Fruit fly (Drosophila melanogaster) whole organism, embryonic: ENCODE measurements around the gene pod1.
A peak's percentile ranks its signal among the peaks of the same experiment; 100 is the strongest.

ENCODE experiments used
- Asciz ChIP-seq: fragments of 200-800 bp; sonication (Bioruptor generic); optimal IDR thresholded peaks from 2 replicates; lab custom pipeline; 2017; ENCODE audit warnings: missing biosample characterization, mild to moderate bottlenecking, missing genetic modification characterization, missing genetic modification reagents
- Bdp1 ChIP-seq: fragments of 200-800 bp; sonication (Bioruptor generic); optimal IDR thresholded peaks from 3 replicates; lab custom pipeline; 2016; ENCODE audit warnings: missing biosample characterization, missing genetic modification characterization
- C15 ChIP-seq: fragments of 200-800 bp; sonication (Bioruptor generic); IDR thresholded peaks from 3 replicates; pipeline ENCODE4 v1.3.6; 2022; ENCODE audit warnings: missing biosample characterization, missing genetic modification characterization
- CG12391 ChIP-seq: fragments of 200-800 bp; sonication (Bioruptor generic); optimal IDR thresholded peaks from 3 replicates; lab custom pipeline; 2018; ENCODE audit warnings: missing biosample characterization, mild to moderate bottlenecking, missing genetic modification characterization, moderate library complexity
- CG13123 ChIP-seq: fragments of 200-800 bp; sonication (Bioruptor generic); optimal IDR thresholded peaks from 2 replicates; lab custom pipeline; 2016; ENCODE audit warnings: missing biosample characterization, missing genetic modification characterization
- CG14050 ChIP-seq: fragments of 200-800 bp; sonication (Bioruptor generic); IDR thresholded peaks from 3 replicates; pipeline ENCODE4 v1.3.6; 2022; ENCODE audit warnings: missing biosample characterization, missing genetic modification characterization
- CG14710 ChIP-seq: fragments of 200-800 bp; sonication (Bioruptor generic); optimal IDR thresholded peaks from 3 replicates; lab custom pipeline; 2019; ENCODE audit warnings: missing biosample characterization, mild to moderate bottlenecking, missing genetic modification characterization, moderate library complexity
- CG16815 ChIP-seq: fragments of 200-800 bp; sonication (Bioruptor generic); optimal IDR thresholded peaks from 3 replicates; lab custom pipeline; 2017; ENCODE audit warnings: missing biosample characterization, mild to moderate bottlenecking, missing genetic modification characterization
- CG17912 ChIP-seq: fragments of 200-800 bp; sonication (Bioruptor generic); optimal IDR thresholded peaks from 2 replicates; lab custom pipeline; 2018; ENCODE audit warnings: missing biosample characterization, mild to moderate bottlenecking, missing genetic modification characterization
- CG18262 ChIP-seq: fragments of 200-800 bp; optimal IDR thresholded peaks from 3 replicates; lab custom pipeline; 2019; ENCODE audit warnings: missing biosample characterization, mild to moderate bottlenecking, missing genetic modification characterization, moderate library complexity
- CG2199 ChIP-seq: fragments of 200-800 bp; sonication (Bioruptor generic); IDR thresholded peaks from 3 replicates; pipeline ENCODE4 v1.3.6; 2022; ENCODE audit warnings: missing biosample characterization, missing genetic modification characterization
- CG2712 ChIP-seq: fragments of 200-800 bp; optimal IDR thresholded peaks from 3 replicates; lab custom pipeline; 2019; ENCODE audit warnings: missing biosample characterization, mild to moderate bottlenecking, missing genetic modification characterization, moderate library complexity
- CG30403 ChIP-seq: fragments of 200-800 bp; sonication (Bioruptor generic); optimal IDR thresholded peaks from 3 replicates; lab custom pipeline; 2016; ENCODE audit warnings: missing biosample characterization, missing genetic modification characterization
- CG33557 ChIP-seq: fragments of 200-800 bp; sonication (Bioruptor generic); optimal IDR thresholded peaks from 2 replicates; lab custom pipeline; 2019; ENCODE audit warnings: missing biosample characterization, mild to moderate bottlenecking, missing genetic modification characterization, moderate library complexity
- CG3838 ChIP-seq: fragments of 200-800 bp; sonication (Bioruptor generic); optimal IDR thresholded peaks from 3 replicates; lab custom pipeline; 2016; ENCODE audit warnings: missing biosample characterization, missing genetic modification characterization
- CG4617 ChIP-seq: fragments of 200-800 bp; sonication (Bioruptor generic); optimal IDR thresholded peaks from 3 replicates; lab custom pipeline; 2016; ENCODE audit warnings: missing biosample characterization, missing genetic modification characterization, borderline replicate concordance
- CG6175 ChIP-seq: fragments of 200-800 bp; sonication (Bioruptor generic); IDR thresholded peaks from 3 replicates; pipeline ENCODE4 v1.3.6; 2022; ENCODE audit warnings: missing biosample characterization, missing genetic modification characterization
- CG6272 ChIP-seq: fragments of 200-800 bp; sonication (Bioruptor generic); IDR thresholded peaks from 2 replicates; pipeline ENCODE4 v1.3.6; 2022; ENCODE audit warnings: missing biosample characterization, missing genetic modification characterization
- CG8281 ChIP-seq: fragments of 200-800 bp; sonication (Bioruptor generic); optimal IDR thresholded peaks from 2 replicates; lab custom pipeline; 2018; ENCODE audit warnings: missing biosample characterization, mild to moderate bottlenecking, missing genetic modification characterization, moderate library complexity
- CG8359 ChIP-seq: fragments of 200-800 bp; sonication (Bioruptor generic); optimal IDR thresholded peaks from 2 replicates; lab custom pipeline; 2017; ENCODE audit warnings: missing biosample characterization, mild to moderate bottlenecking, missing genetic modification characterization, borderline replicate concordance
- CG8924 ChIP-seq: fragments of 200-800 bp; optimal IDR thresholded peaks from 3 replicates; lab custom pipeline; 2019; ENCODE audit warnings: missing biosample characterization, mild to moderate bottlenecking, missing genetic modification characterization, moderate library complexity
- Chrac-16 ChIP-seq: fragments of 200-800 bp; sonication (Bioruptor generic); optimal IDR thresholded peaks from 3 replicates; lab custom pipeline; 2016; ENCODE audit warnings: missing biosample characterization, missing genetic modification characterization
- CkIIα-i1 ChIP-seq: fragments of 200-800 bp; sonication (Bioruptor generic); IDR thresholded peaks from 2 replicates; pipeline ENCODE4 v1.3.6; 2022; ENCODE audit warnings: missing biosample characterization, missing genetic modification characterization
- Fer2 ChIP-seq: fragments of 200-800 bp; sonication (Bioruptor generic); optimal IDR thresholded peaks from 2 replicates; lab custom pipeline; 2018; ENCODE audit warnings: missing biosample characterization, mild to moderate bottlenecking, missing genetic modification characterization, moderate library complexity
- Hr3 ChIP-seq: fragments of 200-800 bp; sonication (Bioruptor generic); optimal IDR thresholded peaks from 3 replicates; lab custom pipeline; 2016; ENCODE audit warnings: missing biosample characterization, missing genetic modification characterization
- Hr51 ChIP-seq, 2 experiments: fragments of 200-800 bp; sonication (Bioruptor generic); optimal IDR thresholded peaks; 2 replicates in 1 of 2; 3 replicates in 1 of 2; lab custom pipeline; 2016 to 2018; ENCODE audit warnings: missing biosample characterization in 2 of 2, missing genetic modification characterization in 2 of 2, mild to moderate bottlenecking in 1 of 2, moderate library complexity in 1 of 2
- Kr ChIP-seq: fragments of 200-800 bp; sonication (Bioruptor generic); optimal IDR thresholded peaks from 2 replicates; lab custom pipeline; 2017; ENCODE audit warnings: missing biosample characterization, mild to moderate bottlenecking, missing genetic modification characterization
- Mad ChIP-seq: fragments of 200-800 bp; sonication (Bioruptor generic); optimal IDR thresholded peaks from 2 replicates; lab custom pipeline; 2016; ENCODE audit warnings: missing biosample characterization, missing genetic modification characterization
- Myb ChIP-seq: fragments of 200-800 bp; sonication (Bioruptor generic); optimal IDR thresholded peaks from 2 replicates; lab custom pipeline; 2016; ENCODE audit warnings: missing biosample characterization, missing genetic modification characterization
- Nf-YA ChIP-seq: fragments of 200-800 bp; sonication (Bioruptor generic); IDR thresholded peaks from 2 replicates; pipeline ENCODE4 v1.3.6; 2022; ENCODE audit warnings: missing biosample characterization, missing genetic modification characterization
- Oli ChIP-seq: fragments of 200-800 bp; sonication (Bioruptor generic); optimal IDR thresholded peaks from 2 replicates; lab custom pipeline; 2018; ENCODE audit warnings: missing biosample characterization, mild to moderate bottlenecking, missing genetic modification characterization, moderate library complexity
- Pdp1 ChIP-seq, 2 experiments: fragments of 200-800 bp; sonication (Bioruptor generic); optimal IDR thresholded peaks; 3 replicates each; lab custom pipeline; 2016; ENCODE audit warnings: missing biosample characterization in 2 of 2, missing genetic modification characterization in 2 of 2, mild to moderate bottlenecking in 1 of 2, moderate library complexity in 1 of 2
- ato ChIP-seq: fragments of 200-800 bp; sonication (Bioruptor generic); IDR thresholded peaks from 2 replicates; pipeline ENCODE4 v1.3.6; 2022; ENCODE audit warnings: missing biosample characterization, missing genetic modification characterization; ENCODE audit not compliant: partially characterized antibody
- btn ChIP-seq: fragments of 200-800 bp; sonication (Bioruptor generic); optimal IDR thresholded peaks from 2 replicates; lab custom pipeline; 2016; ENCODE audit warnings: missing biosample characterization, missing genetic modification characterization
- corto ChIP-seq: fragments of 200-800 bp; sonication (Bioruptor generic); optimal IDR thresholded peaks from 2 replicates; lab custom pipeline; 2016; ENCODE audit warnings: missing biosample characterization, mild to moderate bottlenecking, missing genetic modification characterization, moderate library complexity
- dimm ChIP-seq: fragments of 200-800 bp; sonication (Bioruptor generic); IDR thresholded peaks from 2 replicates; pipeline ENCODE4 v1.3.6; 2022; ENCODE audit warnings: missing biosample characterization, missing genetic modification characterization
- ems ChIP-seq: fragments of 200-800 bp; sonication (Bioruptor generic); optimal IDR thresholded peaks from 3 replicates; lab custom pipeline; 2016; ENCODE audit warnings: missing biosample characterization, missing genetic modification characterization
- eyg ChIP-seq: fragments of 200-800 bp; sonication (Bioruptor generic); optimal IDR thresholded peaks from 3 replicates; lab custom pipeline; 2016; ENCODE audit warnings: missing biosample characterization, missing genetic modification characterization
- fd96Cb ChIP-seq: fragments of 200-800 bp; sonication (Bioruptor generic); optimal IDR thresholded peaks from 2 replicates; lab custom pipeline; 2018; ENCODE audit warnings: missing biosample characterization, mild to moderate bottlenecking, missing genetic modification characterization, moderate library complexity
- gcm ChIP-seq: fragments of 200-800 bp; sonication (Bioruptor generic); optimal IDR thresholded peaks from 2 replicates; lab custom pipeline; 2019; ENCODE audit warnings: missing biosample characterization, mild to moderate bottlenecking, missing genetic modification characterization, moderate library complexity
- hkb ChIP-seq, 2 experiments: fragments of 200-800 bp in 1 of 2; fragments of >200 bp in 1 of 2; sonication (Bioruptor generic) in 1 of 2; IDR thresholded peaks in 1 of 2; optimal IDR thresholded peaks in 1 of 2; 2 replicates each; pipeline versions ENCODE4 v1.3.6 to Lab custom; 2017 to 2022; ENCODE audit warnings: missing biosample characterization in 1 of 2, missing genetic modification characterization in 1 of 2
- hth ChIP-seq: fragments of >200 bp; optimal IDR thresholded peaks from 2 replicates; lab custom pipeline; 2017; ENCODE audit warnings: inconsistent platforms
- jing ChIP-seq: fragments of 200-800 bp; sonication (Bioruptor generic); optimal IDR thresholded peaks from 2 replicates; lab custom pipeline; 2018; ENCODE audit warnings: missing biosample characterization, mild to moderate bottlenecking, missing genetic modification characterization
- lilli ChIP-seq: fragments of 200-800 bp; sonication (Bioruptor generic); optimal IDR thresholded peaks from 3 replicates; lab custom pipeline; 2016; ENCODE audit warnings: missing biosample characterization, missing genetic modification characterization
- lov ChIP-seq, 2 experiments: fragments of 200-800 bp in 1 of 2; fragments of >200 bp in 1 of 2; sonication (Bioruptor generic) in 1 of 2; IDR thresholded peaks in 1 of 2; optimal IDR thresholded peaks in 1 of 2; 2 replicates in 1 of 2; 3 replicates in 1 of 2; pipeline versions ENCODE4 v1.3.6 to Lab custom; 2017 to 2022; ENCODE audit warnings: missing biosample characterization in 1 of 2, missing genetic modification characterization in 1 of 2
- nmo ChIP-seq: fragments of 200-800 bp; sonication (Bioruptor generic); optimal IDR thresholded peaks from 2 replicates; lab custom pipeline; 2018; ENCODE audit warnings: missing biosample characterization, mild to moderate bottlenecking, missing genetic modification characterization, moderate library complexity
- pita ChIP-seq: fragments of 200-800 bp; sonication (Bioruptor generic); optimal IDR thresholded peaks from 2 replicates; lab custom pipeline; 2017; ENCODE audit warnings: missing biosample characterization, mild to moderate bottlenecking, missing genetic modification characterization
- stwl ChIP-seq: fragments of 200-800 bp; sonication (Bioruptor generic); optimal IDR thresholded peaks from 3 replicates; lab custom pipeline; 2018; ENCODE audit warnings: missing biosample characterization, mild to moderate bottlenecking, missing genetic modification characterization, moderate library complexity
- trem ChIP-seq: fragments of 200-800 bp; optimal IDR thresholded peaks from 3 replicates; lab custom pipeline; 2019; ENCODE audit warnings: missing biosample characterization, mild to moderate bottlenecking, missing genetic modification characterization, moderate library complexity
- tup ChIP-seq: fragments of 200-800 bp; sonication (Bioruptor generic); optimal IDR thresholded peaks from 2 replicates; lab custom pipeline; 2016; ENCODE audit warnings: missing biosample characterization, mild to moderate bottlenecking, missing genetic modification characterization, moderate library complexity

pod1 gene

dm6 chrX:6777394-6777793 is 26.1 kb upstream of the pod1 start (continued):
- no peak for TF ChIP-seq Hr51 (GFP tag; optimal IDR thresholded peaks at IDR 0.05; lab: Kevin White, UChicago)
- peak; percentile 78 for TF ChIP-seq corto (GFP tag; lab: Kevin White, UChicago)
- TF ChIP-seq lov (optimal IDR thresholded peaks at IDR 0.05; lab: Kevin White, UChicago) = no peak
- no peak for TF ChIP-seq lov (GFP tag; IDR thresholded peaks at IDR 0.05; lab: Robert Waterston, UW)
- TF ChIP-seq CG13123 (GFP tag; lab: Kevin White, UChicago) = no peak
- peak; percentile 46 for TF ChIP-seq CG2712 (tag; lab: Kevin White, UChicago)
- no peak for TF ChIP-seq CG2199
- TF ChIP-seq ems (GFP tag; lab: Kevin White, UChicago) = no peak
- TF ChIP-seq Myb = no peak
- TF ChIP-seq hkb (optimal IDR thresholded peaks at IDR 0.05; lab: Kevin White, UChicago) = no peak
- TF ChIP-seq hkb (GFP tag; IDR thresholded peaks at IDR 0.05; lab: Robert Waterston, UW) = no peak
- no peak for TF ChIP-seq CG8281
- TF ChIP-seq CG17912 (GFP tag; lab: Kevin White, UChicago) = no peak
- TF ChIP-seq C15 (GFP tag; lab: Robert Waterston, UW) = no peak
- TF ChIP-seq CG14710 (tag; lab: Kevin White, UChicago) = peak; percentile 25
- TF ChIP-seq CG30403 (GFP tag; lab: Kevin White, UChicago) = no peak
- no peak for TF ChIP-seq ato (GFP tag; lab: Robert Waterston, UW)
- no peak for TF ChIP-seq CG16815
- TF ChIP-seq Bdp1 (GFP tag; lab: Kevin White, UChicago) = no peak
- TF ChIP-seq fd96Cb = peak; percentile 32
- TF ChIP-seq Kr (GFP tag; lab: Kevin White, UChicago) = no peak
- no peak for TF ChIP-seq CG4617 (GFP tag; lab: Kevin White, UChicago)
- TF ChIP-seq CkIIα-i1 (GFP tag; lab: Robert Waterston, UW) = no peak
- TF ChIP-seq CG18262 (tag; lab: Kevin White, UChicago) = peak; percentile 29
- no peak for TF ChIP-seq Fer2
- no peak for TF ChIP-seq CG6272 (GFP tag; lab: Robert Waterston, UW)
- TF ChIP-seq Hr3 (GFP tag; lab: Kevin White, UChicago) = no peak
- TF ChIP-seq Oli (tag; lab: Kevin White, UChicago) = no peak
- TF ChIP-seq CG6175 (GFP tag; lab: Robert Waterston, UW) = no peak
- no peak for TF ChIP-seq pita (GFP tag; lab: Kevin White, UChicago)
- no peak for TF ChIP-seq Asciz (GFP tag; lab: Kevin White, UChicago)
- no peak for TF ChIP-seq Pdp1 (GFP tag; optimal IDR thresholded peaks at IDR 0.05; lab: Kevin White, UChicago)
- TF ChIP-seq gcm (GFP tag; lab: Kevin White, UChicago) = no peak
- TF ChIP-seq btn (GFP tag; lab: Kevin White, UChicago) = no peak
- TF ChIP-seq dimm = no peak
- TF ChIP-seq CG12391 (tag; lab: Kevin White, UChicago) = peak; percentile 12
- TF ChIP-seq Chrac-16 (GFP tag; lab: Kevin White, UChicago) = no peak
- TF ChIP-seq CG33557 = peak; percentile 5
- no peak for TF ChIP-seq CG14050
- peak; percentile 4 for TF ChIP-seq nmo (GFP tag; lab: Kevin White, UChicago)
- TF ChIP-seq Nf-YA (GFP tag; lab: Robert Waterston, UW) = no peak
- TF ChIP-seq eyg (GFP tag; lab: Kevin White, UChicago) = no peak
- TF ChIP-seq CG8924 (tag; lab: Kevin White, UChicago) = peak; percentile 4
- TF ChIP-seq stwl (tag; lab: Kevin White, UChicago) = no peak
- TF ChIP-seq lilli (GFP tag; lab: Kevin White, UChicago) = no peak
- no peak for TF ChIP-seq CG3838 (GFP tag; lab: Kevin White, UChicago)
- TF ChIP-seq jing (GFP tag; lab: Kevin White, UChicago) = no peak
- no peak for TF ChIP-seq tup (GFP tag; lab: Kevin White, UChicago)
- TF ChIP-seq Mad (GFP tag; lab: Kevin White, UChicago) = no peak
- TF ChIP-seq trem = no peak
- no peak for TF ChIP-seq CG8359 (GFP tag; lab: Kevin White, UChicago)
- no peak for TF ChIP-seq hth (lab: Kevin White, UChicago)
